Fruit fly (Drosophila melanogaster) whole organism, embryonic: ENCODE data around the gene Cyt-c-d.
A peak's percentile ranks its signal among the peaks of the same experiment; 100 is the strongest.

Source experiments
- CG10147 ChIP-seq: fragments of 200-800 bp; sonication (Bioruptor generic); optimal IDR thresholded peaks from 2 replicates; lab custom pipeline; 2019; ENCODE audit warnings: missing biosample characterization, mild to moderate bottlenecking, missing genetic modification characterization, moderate library complexity
- CG10267 ChIP-seq: fragments of 200-800 bp; sonication (Bioruptor generic); optimal IDR thresholded peaks from 2 replicates; lab custom pipeline; 2018; ENCODE audit warnings: missing biosample characterization, mild to moderate bottlenecking, missing genetic modification characterization, moderate library complexity
- CG10462 ChIP-seq: fragments of 200-800 bp; sonication (Bioruptor generic); optimal IDR thresholded peaks from 2 replicates; lab custom pipeline; 2016; ENCODE audit warnings: missing biosample characterization, missing genetic modification characterization
- CG10654 ChIP-seq: fragments of 200-800 bp; sonication (Bioruptor generic); optimal IDR thresholded peaks from 2 replicates; lab custom pipeline; 2016; ENCODE audit warnings: missing biosample characterization, missing genetic modification characterization
- CG10979 ChIP-seq: fragments of 200-800 bp; sonication (Bioruptor generic); optimal IDR thresholded peaks from 2 replicates; lab custom pipeline; 2018; ENCODE audit warnings: missing biosample characterization, mild to moderate bottlenecking, missing genetic modification characterization, moderate library complexity
- CG11456 ChIP-seq: fragments of 200-800 bp; sonication (Bioruptor generic); IDR thresholded peaks from 3 replicates; pipeline ENCODE4 v1.3.6; 2022; ENCODE audit warnings: missing biosample characterization, missing genetic modification characterization
- CG11695 ChIP-seq: fragments of 200-800 bp; sonication (Bioruptor generic); IDR thresholded peaks from 3 replicates; pipeline ENCODE4 v1.3.6; 2022; ENCODE audit warnings: missing biosample characterization, missing genetic modification characterization
- CG12155 ChIP-seq: fragments of 200-800 bp; sonication (Bioruptor generic); optimal IDR thresholded peaks from 3 replicates; lab custom pipeline; 2016; ENCODE audit warnings: missing biosample characterization, missing genetic modification characterization
- CG12219 ChIP-seq: fragments of 200-800 bp; sonication (Bioruptor generic); optimal IDR thresholded peaks from 3 replicates; lab custom pipeline; 2018; ENCODE audit warnings: missing biosample characterization, mild to moderate bottlenecking, missing genetic modification characterization
- CG1233 ChIP-seq: fragments of 200-800 bp; sonication (Bioruptor generic); optimal IDR thresholded peaks from 4 replicates; lab custom pipeline; 2018; ENCODE audit warnings: missing biosample characterization, mild to moderate bottlenecking, missing genetic modification characterization
- CG13424 ChIP-seq: fragments of 200-800 bp; sonication (Bioruptor generic); optimal IDR thresholded peaks from 2 replicates; lab custom pipeline; 2019; ENCODE audit warnings: missing biosample characterization, mild to moderate bottlenecking, missing genetic modification characterization, moderate library complexity
- CG14014 ChIP-seq: fragments of 200-800 bp; sonication (Bioruptor generic); IDR thresholded peaks from 2 replicates; pipeline ENCODE4 v1.3.6; 2022; ENCODE audit warnings: missing biosample characterization, missing genetic modification characterization
- CG14050 ChIP-seq: fragments of 200-800 bp; sonication (Bioruptor generic); IDR thresholded peaks from 3 replicates; pipeline ENCODE4 v1.3.6; 2022; ENCODE audit warnings: missing biosample characterization, missing genetic modification characterization
- CG15073 ChIP-seq: fragments of 200-800 bp; sonication (Bioruptor generic); optimal IDR thresholded peaks from 2 replicates; lab custom pipeline; 2016; ENCODE audit warnings: missing biosample characterization, missing genetic modification characterization
- CG15479 ChIP-seq: fragments of 200-800 bp; sonication (Bioruptor generic); optimal IDR thresholded peaks from 3 replicates; lab custom pipeline; 2019; ENCODE audit warnings: missing biosample characterization, mild to moderate bottlenecking, missing genetic modification characterization, moderate library complexity
- CG15696 ChIP-seq: fragments of 200-800 bp; sonication (Bioruptor generic); optimal IDR thresholded peaks from 2 replicates; lab custom pipeline; 2019; ENCODE audit warnings: missing biosample characterization, mild to moderate bottlenecking, missing genetic modification characterization, moderate library complexity
- CG16779 ChIP-seq: fragments of 200-800 bp; sonication (Bioruptor generic); IDR thresholded peaks from 2 replicates; pipeline ENCODE4 v1.3.6; 2022; ENCODE audit warnings: missing biosample characterization, missing genetic modification characterization
- CG1832 ChIP-seq: fragments of 200-800 bp; sonication (Bioruptor generic); optimal IDR thresholded peaks from 2 replicates; lab custom pipeline; 2017; ENCODE audit warnings: missing biosample characterization, mild to moderate bottlenecking, missing genetic modification characterization, inconsistent platforms
- CG18476 ChIP-seq: fragments of 200-800 bp; sonication (Bioruptor generic); optimal IDR thresholded peaks from 2 replicates; lab custom pipeline; 2016; ENCODE audit warnings: missing biosample characterization, mild to moderate bottlenecking, missing genetic modification characterization
- CG2199 ChIP-seq: fragments of 200-800 bp; sonication (Bioruptor generic); IDR thresholded peaks from 3 replicates; pipeline ENCODE4 v1.3.6; 2022; ENCODE audit warnings: missing biosample characterization, missing genetic modification characterization
- CG30431 ChIP-seq: fragments of 200-800 bp; sonication (Bioruptor generic); optimal IDR thresholded peaks from 2 replicates; lab custom pipeline; 2017; ENCODE audit warnings: missing biosample characterization, missing genetic modification characterization
- CG3847 ChIP-seq: fragments of 200-800 bp; sonication (Bioruptor generic); IDR thresholded peaks from 2 replicates; pipeline ENCODE4 v1.3.6; 2022; ENCODE audit warnings: missing biosample characterization, missing genetic modification characterization
- CG6175 ChIP-seq: fragments of 200-800 bp; sonication (Bioruptor generic); IDR thresholded peaks from 3 replicates; pipeline ENCODE4 v1.3.6; 2022; ENCODE audit warnings: missing biosample characterization, missing genetic modification characterization
- CG6854 ChIP-seq: fragments of 200-800 bp; sonication (Bioruptor generic); optimal IDR thresholded peaks from 3 replicates; lab custom pipeline; 2017; ENCODE audit warnings: missing biosample characterization, mild to moderate bottlenecking, missing genetic modification characterization
- CG9727 ChIP-seq: fragments of 200-800 bp; sonication (Bioruptor generic); optimal IDR thresholded peaks from 3 replicates; lab custom pipeline; 2017; ENCODE audit warnings: missing biosample characterization, mild to moderate bottlenecking, missing genetic modification characterization
- CkIIα-i1 ChIP-seq: fragments of 200-800 bp; sonication (Bioruptor generic); IDR thresholded peaks from 2 replicates; pipeline ENCODE4 v1.3.6; 2022; ENCODE audit warnings: missing biosample characterization, missing genetic modification characterization
- Gug ChIP-seq: fragments of 200-800 bp; sonication (Bioruptor generic); IDR thresholded peaks from 4 replicates; pipeline ENCODE4 v1.3.6; 2022; ENCODE audit warnings: missing biosample characterization, missing genetic modification characterization
- Hand ChIP-seq: fragments of 200-800 bp; sonication (Bioruptor generic); optimal IDR thresholded peaks from 2 replicates; lab custom pipeline; 2017; ENCODE audit warnings: mild to moderate bottlenecking, missing biosample characterization, missing genetic modification reagents, missing genetic modification characterization
- Hr78 ChIP-seq, 2 experiments: fragments of 200-800 bp in 1 of 2; fragments of >200 bp in 1 of 2; sonication (Bioruptor generic) in 1 of 2; optimal IDR thresholded peaks; 2 replicates each; lab custom pipeline; 2017 to 2019; ENCODE audit warnings: missing biosample characterization in 2 of 2, missing genetic modification characterization in 2 of 2, mild to moderate bottlenecking in 1 of 2, moderate library complexity in 1 of 2
- Nf-YB ChIP-seq: fragments of 200-800 bp; sonication (Bioruptor generic); optimal IDR thresholded peaks from 3 replicates; lab custom pipeline; 2019; ENCODE audit warnings: missing biosample characterization, mild to moderate bottlenecking, missing genetic modification characterization, moderate library complexity
- Oli ChIP-seq: fragments of 200-800 bp; sonication (Bioruptor generic); optimal IDR thresholded peaks from 2 replicates; lab custom pipeline; 2018; ENCODE audit warnings: missing biosample characterization, mild to moderate bottlenecking, missing genetic modification characterization, moderate library complexity
- Opbp ChIP-seq: fragments of 200-800 bp; sonication (Bioruptor generic); IDR thresholded peaks from 3 replicates; pipeline ENCODE4 v1.3.6; 2022; ENCODE audit warnings: missing biosample characterization, missing genetic modification characterization; ENCODE audit not compliant: partially characterized antibody
- YL-1 ChIP-seq: fragments of 200-800 bp; sonication (Bioruptor generic); optimal IDR thresholded peaks from 3 replicates; lab custom pipeline; 2017; ENCODE audit warnings: missing biosample characterization, mild to moderate bottlenecking, missing genetic modification characterization
- al ChIP-seq: fragments of 200-800 bp; sonication (Bioruptor generic); IDR thresholded peaks from 2 replicates; pipeline ENCODE4 v1.3.6; 2022; ENCODE audit warnings: missing biosample characterization, missing genetic modification characterization
- ash1 ChIP-seq: fragments of 200-800 bp; sonication (Bioruptor generic); optimal IDR thresholded peaks from 2 replicates; lab custom pipeline; 2018; ENCODE audit warnings: missing biosample characterization, mild to moderate bottlenecking, missing genetic modification characterization
- ci ChIP-seq: fragments of 200-800 bp; sonication (Bioruptor generic); IDR thresholded peaks from 3 replicates; pipeline ENCODE4 v1.3.6; 2022; ENCODE audit warnings: missing biosample characterization, missing genetic modification characterization
- crp ChIP-seq, 2 experiments: fragments of 200-800 bp; sonication (Bioruptor generic); optimal IDR thresholded peaks; 2 replicates in 1 of 2; 3 replicates in 1 of 2; lab custom pipeline; 2017; ENCODE audit warnings: missing biosample characterization in 2 of 2, missing genetic modification characterization in 2 of 2, mild to moderate bottlenecking in 1 of 2, moderate library complexity in 1 of 2
- da ChIP-seq: fragments of 200-800 bp; sonication (Bioruptor generic); optimal IDR thresholded peaks from 2 replicates; lab custom pipeline; 2016; ENCODE audit warnings: missing biosample characterization, missing genetic modification characterization
- dysf ChIP-seq: fragments of 200-800 bp; sonication (Bioruptor generic); IDR thresholded peaks from 3 replicates; pipeline ENCODE4 v1.3.6; 2022; ENCODE audit warnings: missing biosample characterization, missing genetic modification characterization
- ewg ChIP-seq: fragments of 200-800 bp; sonication (Bioruptor generic); optimal IDR thresholded peaks from 3 replicates; lab custom pipeline; 2017; ENCODE audit warnings: mild to moderate bottlenecking, missing biosample characterization, missing genetic modification reagents, missing genetic modification characterization
- h ChIP-seq: fragments of >200 bp; optimal IDR thresholded peaks from 2 replicates; lab custom pipeline; 2017
- pita ChIP-seq: fragments of 200-800 bp; sonication (Bioruptor generic); optimal IDR thresholded peaks from 2 replicates; lab custom pipeline; 2017; ENCODE audit warnings: missing biosample characterization, mild to moderate bottlenecking, missing genetic modification characterization
- ranshi ChIP-seq: fragments of 200-800 bp; sonication (Bioruptor generic); IDR thresholded peaks from 2 replicates; pipeline ENCODE4 v1.3.6; 2022; ENCODE audit warnings: missing biosample characterization, missing genetic modification characterization
- repo ChIP-seq: fragments of 200-800 bp; sonication (Bioruptor generic); optimal IDR thresholded peaks from 2 replicates; lab custom pipeline; 2016; ENCODE audit warnings: missing biosample characterization, missing genetic modification characterization
- run ChIP-seq: fragments of 200-800 bp; sonication (Bioruptor generic); optimal IDR thresholded peaks from 3 replicates; lab custom pipeline; 2018; ENCODE audit warnings: missing biosample characterization, mild to moderate bottlenecking, missing genetic modification characterization
- sens-2 ChIP-seq: fragments of 200-800 bp; sonication (Bioruptor generic); IDR thresholded peaks from 2 replicates; pipeline ENCODE4 v1.3.6; 2022; ENCODE audit warnings: missing biosample characterization, missing genetic modification characterization
- sob ChIP-seq: fragments of 200-800 bp; sonication (Bioruptor generic); IDR thresholded peaks from 2 replicates; pipeline ENCODE4 v1.3.6; 2022; ENCODE audit warnings: missing biosample characterization, missing genetic modification characterization
- tgo ChIP-seq: fragments of 200-800 bp; sonication (Bioruptor generic); IDR thresholded peaks from 3 replicates; pipeline ENCODE4 v1.3.6; 2022; ENCODE audit warnings: missing biosample characterization, missing genetic modification characterization
- unc-4 ChIP-seq: fragments of 200-800 bp; sonication (Bioruptor generic); IDR thresholded peaks from 2 replicates; pipeline ENCODE4 v1.3.6; 2022; ENCODE audit warnings: missing biosample characterization, missing genetic modification characterization; ENCODE audit not compliant: partially characterized antibody
- wor ChIP-seq: fragments of 200-800 bp; sonication (Bioruptor generic); IDR thresholded peaks from 2 replicates; pipeline ENCODE4 v1.3.6; 2022; ENCODE audit warnings: missing biosample characterization, missing genetic modification characterization
- z ChIP-seq: fragments of 200-800 bp; sonication (Bioruptor generic); IDR thresholded peaks from 3 replicates; pipeline ENCODE4 v1.3.6; 2022; ENCODE audit warnings: missing biosample characterization, missing genetic modification characterization

Gene Cyt-c-d

dm6 chr2L:16709693-16710092 is 6.0 kb upstream of the Cyt-c-d start (continued):
- TF ChIP-seq CG1832 (GFP tag; lab: Kevin White, UChicago), result no peak
- TF ChIP-seq CG15073 (GFP tag; lab: Kevin White, UChicago), result no peak
- peak; percentile 79 for TF ChIP-seq Oli (tag; lab: Kevin White, UChicago)
- peak; percentile 48; the same call in 1 of the 2 replicates for TF ChIP-seq al
- no peak for TF ChIP-seq unc-4 (GFP tag; lab: Robert Waterston, UW)
- TF ChIP-seq ci (GFP tag; lab: Robert Waterston, UW), result peak; percentile 91
- TF ChIP-seq CG11456 (GFP tag; lab: Robert Waterston, UW), result peak; percentile 61; the same call in 2 of the 3 replicates
- TF ChIP-seq Hand (GFP tag; lab: Kevin White, UChicago), result no peak
- peak; percentile 63 for TF ChIP-seq ewg
- no peak for TF ChIP-seq Gug (GFP tag; lab: Robert Waterston, UW)
- peak; percentile 87 for TF ChIP-seq ranshi (GFP tag; lab: Robert Waterston, UW)
- peak; percentile 38 for TF ChIP-seq CG30431
- TF ChIP-seq wor (GFP tag; lab: Robert Waterston, UW), result peak; percentile 61
- TF ChIP-seq ash1, result no peak
- TF ChIP-seq sens-2 (GFP tag; lab: Robert Waterston, UW), result peak; percentile 67
- TF ChIP-seq CG9727 (GFP tag; lab: Kevin White, UChicago), result peak; percentile 60
- TF ChIP-seq tgo (GFP tag; lab: Robert Waterston, UW), result peak; percentile 78
- no peak for TF ChIP-seq pita
- TF ChIP-seq crp (GFP tag; optimal IDR thresholded peaks at IDR 0.05; lab: Kevin White, UChicago), result no peak
- no peak for TF ChIP-seq CG10147 (GFP tag; lab: Kevin White, UChicago)
- peak; percentile 31 for TF ChIP-seq CG12155 (GFP tag; lab: Kevin White, UChicago)
- TF ChIP-seq CG13424 (tag; lab: Kevin White, UChicago), result peak; percentile 83
- TF ChIP-seq YL-1 (GFP tag; lab: Kevin White, UChicago), result no peak
- TF ChIP-seq CG6854 (GFP tag; lab: Kevin White, UChicago), result no peak
- peak; percentile 67 for TF ChIP-seq CG12219 (GFP tag; lab: Kevin White, UChicago)
- peak; percentile 3 for TF ChIP-seq run
- no peak for TF ChIP-seq z (GFP tag; lab: Robert Waterston, UW)
- TF ChIP-seq CG14050 (GFP tag; lab: Robert Waterston, UW), result peak; percentile 70
- TF ChIP-seq CkIIα-i1 (GFP tag; lab: Robert Waterston, UW), result 0 out of 2 replicates have a peak, but pooled peaks have one; percentile 64
- TF ChIP-seq da, result no peak
- TF ChIP-seq Hr78 (GFP tag; optimal IDR thresholded peaks at IDR 0.05; lab: Kevin White, UChicago), result peak in 1 of 2 experiments; percentile 16
- no peak for TF ChIP-seq CG10654 (GFP tag; lab: Kevin White, UChicago)
- TF ChIP-seq CG6175 (GFP tag; lab: Robert Waterston, UW), result no peak
- peak; percentile 50 for TF ChIP-seq CG10979 (tag; lab: Kevin White, UChicago)
- TF ChIP-seq CG3847 (GFP tag; lab: Robert Waterston, UW), result peak; percentile 69
- TF ChIP-seq CG10267 (tag; lab: Kevin White, UChicago), result peak; percentile 22
- TF ChIP-seq Nf-YB, result peak; percentile 55
- no peak for TF ChIP-seq CG1233 (GFP tag; lab: Kevin White, UChicago)
- no peak for TF ChIP-seq Opbp
- no peak for TF ChIP-seq h
- TF ChIP-seq CG2199 (GFP tag; lab: Robert Waterston, UW), result no peak
- peak; percentile 88 for TF ChIP-seq CG14014 (GFP tag; lab: Robert Waterston, UW)
- TF ChIP-seq CG18476 (GFP tag; lab: Kevin White, UChicago), result peak; percentile 52
- TF ChIP-seq CG15479 (GFP tag; lab: Kevin White, UChicago), result no peak
- TF ChIP-seq repo, result no peak
- no peak for TF ChIP-seq CG16779
- TF ChIP-seq CG10462 (GFP tag; lab: Kevin White, UChicago), result peak; percentile 4
- TF ChIP-seq CG11695 (GFP tag; lab: Robert Waterston, UW), result peak; percentile 53; the same call in 2 of the 3 replicates
- peak; percentile 86 for TF ChIP-seq dysf (GFP tag; lab: Robert Waterston, UW)
- peak; percentile 89 for TF ChIP-seq sob (GFP tag; lab: Robert Waterston, UW)
- no peak for TF ChIP-seq CG15696 (tag; lab: Kevin White, UChicago)
